Worm (Caenorhabditis elegans): ENCODE measurements around the gene zipt-7.1.

ce11 chrIV:17328834-17329233 is 40.9 kb upstream of the zipt-7.1 start, which contains the start of gene ceh-88:
- no peak for TF ChIP-seq med-1 (GFP tag; optimal IDR thresholded peaks at IDR 0.05; ENCODE audit: insufficient read depth)
- no peak for TF ChIP-seq cog-1 (tag; optimal IDR thresholded peaks at IDR 0.05)
- no peak for TF ChIP-seq flt-1 (GFP tag; IDR thresholded peaks at IDR 0.05)
- TF ChIP-seq ref-1 (GFP tag; conservative IDR thresholded peaks at IDR 0.05), result no peak
